Worm (Caenorhabditis elegans) whole organism, L4 larva: ENCODE results near the gene W02A2.8.

Experiments
- F44E2.7 ChIP-seq: fragments of 200-800 bp; sonication (Bioruptor generic); IDR thresholded peaks from 2 replicates; pipeline ENCODE4 v2.1.2; 2022; ENCODE audit warnings: missing genetic modification characterization, missing compliant biosample characterization
- T20F7.1 ChIP-seq: fragments of 200-800 bp; sonication (Bioruptor generic); optimal IDR thresholded peaks from 2 replicates; lab custom pipeline; 2018; ENCODE audit warnings: mild to moderate bottlenecking, missing genetic modification characterization, missing compliant biosample characterization
- Y105C5A.15 ChIP-seq: fragments of 200-800 bp; sonication (Bioruptor generic); IDR thresholded peaks from 2 replicates; pipeline ENCODE4 v1.3.6; 2022; ENCODE audit warnings: missing genetic modification characterization, missing compliant biosample characterization
- Y48G9A.11 ChIP-seq: fragments of 200-800 bp; sonication (Bioruptor generic); IDR thresholded peaks from 2 replicates; pipeline ENCODE4 v1.3.6; 2022; ENCODE audit warnings: missing genetic modification reagents, missing genetic modification characterization, missing compliant biosample characterization
- Y75B8A.6 ChIP-seq: fragments of 200-800 bp; sonication (Bioruptor generic); IDR thresholded peaks from 2 replicates; pipeline ENCODE4 v1.3.6; 2022; ENCODE audit warnings: missing genetic modification reagents, missing genetic modification characterization, missing compliant biosample characterization
- ZK337.2 ChIP-seq: fragments of 200-800 bp; sonication (Bioruptor generic); IDR thresholded peaks from 2 replicates; pipeline ENCODE4 v1.3.6; 2022; ENCODE audit warnings: missing genetic modification reagents, missing genetic modification characterization, missing compliant biosample characterization
- aha-1 ChIP-seq: fragments of 150-350 bp; peaks from one replicate; lab custom pipeline; 2014; ENCODE audit warnings: missing biosample characterization, missing genetic modification characterization
- aly-2 ChIP-seq: sonication (generic microtip); optimal IDR thresholded peaks from 2 replicates; lab custom pipeline; 2018; ENCODE audit warnings: missing biosample characterization, missing genetic modification characterization
- ama-1 ChIP-seq: fragments of 150-350 bp; optimal IDR thresholded peaks from 2 replicates; lab custom pipeline; 2014; ENCODE audit warnings: inconsistent platforms, mixed read lengths
- arid-1 ChIP-seq: fragments of 200-800 bp; sonication (Bioruptor generic); conservative IDR thresholded peaks from 2 replicates; pipeline ENCODE4 v1.3.6; 2022; ENCODE audit warnings: missing genetic modification reagents, missing genetic modification characterization, missing compliant biosample characterization
- attf-4 ChIP-seq: sonication (generic microtip); optimal IDR thresholded peaks from 3 replicates; lab custom pipeline; 2017; ENCODE audit warnings: missing biosample characterization, missing genetic modification characterization
- ceh-20 ChIP-seq: fragments of 200-800 bp; sonication (Bioruptor generic); IDR thresholded peaks from 2 replicates; pipeline ENCODE4 v1.3.6; 2022; ENCODE audit warnings: missing genetic modification reagents, missing genetic modification characterization, missing compliant biosample characterization
- ceh-32 ChIP-seq: sonication (generic microtip); optimal IDR thresholded peaks from 2 replicates; lab custom pipeline; 2016; ENCODE audit warnings: mild to moderate bottlenecking, missing genetic modification characterization, missing compliant biosample characterization; ENCODE audit not compliant: poor library complexity
- ceh-82 ChIP-seq: sonication (generic microtip); optimal IDR thresholded peaks from 2 replicates; lab custom pipeline; 2017; ENCODE audit warnings: missing biosample characterization, missing genetic modification characterization
- ctbp-1 ChIP-seq: fragments of 200-800 bp; sonication (Bioruptor generic); IDR thresholded peaks from 2 replicates; pipeline ENCODE4 v1.3.6; 2022; ENCODE audit warnings: missing genetic modification reagents, missing genetic modification characterization, missing compliant biosample characterization
- daf-16 ChIP-seq, 3 experiments: sonication (generic microtip); optimal IDR thresholded peaks; 2 replicates each; lab custom pipeline; 2016 to 2017; ENCODE audit warnings: missing genetic modification characterization in 3 of 3, missing genetic modification reagents in 3 of 3, mild to moderate bottlenecking in 2 of 3, missing compliant biosample characterization in 2 of 3, missing biosample characterization in 1 of 3, moderate library complexity in 1 of 3
- dmd-6 ChIP-seq: fragments of 200-800 bp; sonication (Bioruptor generic); IDR thresholded peaks from 2 replicates; pipeline ENCODE4 v1.3.6; 2022; ENCODE audit warnings: missing genetic modification reagents, missing genetic modification characterization, missing compliant biosample characterization
- dmd-8 ChIP-seq: fragments of 200-800 bp; sonication (Bioruptor generic); IDR thresholded peaks from 2 replicates; pipeline ENCODE4 v1.3.6; 2022; ENCODE audit warnings: missing genetic modification characterization, missing compliant biosample characterization
- dmd-9 ChIP-seq: fragments of 200-800 bp; sonication (Bioruptor generic); IDR thresholded peaks from 2 replicates; pipeline ENCODE4 v1.3.6; 2022; ENCODE audit warnings: missing genetic modification reagents, missing genetic modification characterization, missing compliant biosample characterization
- fos-1 ChIP-seq: fragments of 150-350 bp; optimal IDR thresholded peaks from 2 replicates; lab custom pipeline; 2014; ENCODE audit warnings: missing biosample characterization, missing genetic modification characterization
- gei-8 ChIP-seq: fragments of 200-800 bp; sonication (Bioruptor generic); optimal IDR thresholded peaks from 2 replicates; lab custom pipeline; 2018; ENCODE audit warnings: mild to moderate bottlenecking, missing genetic modification characterization, missing compliant biosample characterization
- hif-1 ChIP-seq, 2 experiments: sonication (generic microtip); optimal IDR thresholded peaks; 2 replicates each; lab custom pipeline; 2016 to 2017; ENCODE audit warnings: missing compliant biosample characterization in 2 of 2, missing genetic modification characterization in 2 of 2, missing genetic modification reagents in 2 of 2, missing genotype in 2 of 2, mild to moderate bottlenecking in 1 of 2
- hlh-11 ChIP-seq: fragments of 200-800 bp; sonication (Bioruptor generic); optimal IDR thresholded peaks from 2 replicates; lab custom pipeline; 2018; ENCODE audit warnings: mild to moderate bottlenecking, missing genetic modification characterization, missing compliant biosample characterization
- hlh-30 ChIP-seq: sonication (generic microtip); optimal IDR thresholded peaks from 2 replicates; lab custom pipeline; 2017; ENCODE audit warnings: antibody characterized with exemption, mild to moderate bottlenecking, missing genetic modification characterization, missing compliant biosample characterization; ENCODE audit not compliant: insufficient read depth
- hmg-1.1 ChIP-seq: fragments of 200-800 bp; sonication (Bioruptor generic); IDR thresholded peaks from 2 replicates; pipeline ENCODE4 v1.3.6; 2022; ENCODE audit warnings: missing genetic modification reagents, missing genetic modification characterization, missing compliant biosample characterization
- jun-1 ChIP-seq: fragments of 150-350 bp; optimal IDR thresholded peaks from 2 replicates; lab custom pipeline; 2014; ENCODE audit warnings: missing biosample characterization, missing genetic modification reagents, missing genetic modification characterization
- lin-15B ChIP-seq: fragments of 150-350 bp; sonication (generic microtip); optimal IDR thresholded peaks from 3 replicates; lab custom pipeline; 2014; ENCODE audit warnings: missing biosample characterization, missing genetic modification characterization
- lin-29 ChIP-seq: fragments of 200-800 bp; sonication (Bioruptor generic); IDR thresholded peaks from 2 replicates; pipeline ENCODE4 v1.3.6; 2022; ENCODE audit warnings: missing genetic modification reagents, missing genetic modification characterization, missing compliant biosample characterization
- madf-5 ChIP-seq, 2 experiments: fragments of 200-800 bp; sonication (Bioruptor generic); IDR thresholded peaks; 2 replicates each; pipeline ENCODE4 v1.3.6; 2022; ENCODE audit warnings: missing compliant biosample characterization in 2 of 2, missing genetic modification characterization in 2 of 2
- mdl-1 ChIP-seq, 2 experiments: fragments of 150-350 bp in 1 of 2; sonication (generic microtip) in 1 of 2; optimal IDR thresholded peaks; 2 replicates each; lab custom pipeline; 2014 to 2017; ENCODE audit warnings: missing biosample characterization in 2 of 2, missing genetic modification characterization in 2 of 2
- mdt-29 ChIP-seq: fragments of 200-800 bp; sonication (Bioruptor generic); IDR thresholded peaks from 2 replicates; pipeline ENCODE4 v1.3.6; 2022; ENCODE audit warnings: missing genetic modification reagents, missing genetic modification characterization, missing compliant biosample characterization
- mep-1 ChIP-seq: fragments of 150-350 bp; sonication (generic microtip); optimal IDR thresholded peaks from 3 replicates; lab custom pipeline; 2014; ENCODE audit warnings: missing biosample characterization, missing genetic modification characterization
- mxl-2 ChIP-seq: fragments of 200-800 bp; sonication (Bioruptor generic); conservative IDR thresholded peaks from 2 replicates; pipeline ENCODE4 v1.3.6; 2022; ENCODE audit warnings: missing genetic modification reagents, missing genetic modification characterization, missing compliant biosample characterization
- mxl-3 ChIP-seq: fragments of 200-800 bp; sonication (Bioruptor generic); optimal IDR thresholded peaks from 2 replicates; lab custom pipeline; 2018; ENCODE audit warnings: mild to moderate bottlenecking, missing genetic modification characterization, missing compliant biosample characterization
- nhr-10 ChIP-seq: fragments of 150-350 bp; optimal IDR thresholded peaks from 2 replicates; lab custom pipeline; 2014; ENCODE audit warnings: missing biosample characterization, missing genetic modification characterization
- nhr-111 ChIP-seq: fragments of 200-800 bp; sonication (Bioruptor generic); optimal IDR thresholded peaks from 2 replicates; lab custom pipeline; 2018; ENCODE audit warnings: mild to moderate bottlenecking, missing genetic modification characterization, missing compliant biosample characterization
- nhr-237 ChIP-seq: sonication (generic microtip); optimal IDR thresholded peaks from 2 replicates; lab custom pipeline; 2017; ENCODE audit warnings: missing biosample characterization, missing genetic modification characterization
- nhr-28 ChIP-seq: fragments of 150-350 bp; optimal IDR thresholded peaks from 2 replicates; lab custom pipeline; 2014; ENCODE audit warnings: missing biosample characterization, missing genetic modification characterization
- nhr-42 ChIP-seq: fragments of 200-800 bp; sonication (Bioruptor generic); IDR thresholded peaks from 2 replicates; pipeline ENCODE4 v1.3.6; 2022; ENCODE audit warnings: missing genetic modification characterization, missing compliant biosample characterization
- nhr-48 ChIP-seq: sonication (generic microtip); optimal IDR thresholded peaks from 2 replicates; lab custom pipeline; 2016; ENCODE audit warnings: mild to moderate bottlenecking, missing genetic modification characterization, missing compliant biosample characterization
- php-3 ChIP-seq: fragments of 200-800 bp; sonication (Bioruptor generic); IDR thresholded peaks from 2 replicates; pipeline ENCODE4 v1.3.6; 2022; ENCODE audit warnings: missing genetic modification reagents, missing genetic modification characterization, missing compliant biosample characterization
- saeg-2 ChIP-seq: fragments of 200-800 bp; sonication (Bioruptor generic); IDR thresholded peaks from 2 replicates; pipeline ENCODE4 v1.3.6; 2022; ENCODE audit warnings: missing genetic modification reagents, missing genetic modification characterization, missing compliant biosample characterization
- set-16 ChIP-seq: fragments of 200-800 bp; sonication (Bioruptor generic); IDR thresholded peaks from 2 replicates; pipeline ENCODE4 v1.3.6; 2022; ENCODE audit warnings: missing genetic modification reagents, missing genetic modification characterization, missing compliant biosample characterization
- spr-3 ChIP-seq: fragments of 200-800 bp; sonication (Bioruptor generic); optimal IDR thresholded peaks from 2 replicates; lab custom pipeline; 2018; ENCODE audit warnings: mild to moderate bottlenecking, missing genetic modification characterization, missing compliant biosample characterization
- vab-7 ChIP-seq: fragments of 200-800 bp; sonication (Bioruptor generic); IDR thresholded peaks from 2 replicates; pipeline ENCODE4 v1.3.6; 2022; ENCODE audit warnings: missing genetic modification reagents, missing genetic modification characterization, missing compliant biosample characterization
- zag-1 ChIP-seq: fragments of 150-350 bp; optimal IDR thresholded peaks from 2 replicates; lab custom pipeline; 2014; ENCODE audit warnings: missing biosample characterization, missing genetic modification characterization
- zfp-2 ChIP-seq: sonication (generic microtip); optimal IDR thresholded peaks from 2 replicates; lab custom pipeline; 2016; ENCODE audit warnings: mild to moderate bottlenecking, missing genetic modification characterization, missing compliant biosample characterization
- ztf-7 ChIP-seq: fragments of 150-350 bp; optimal IDR thresholded peaks from 2 replicates; lab custom pipeline; 2014; ENCODE audit warnings: missing biosample characterization, missing genetic modification characterization

Gene W02A2.8

ce11 chrIV:13394686-13395085, 36.3 kb upstream of the W02A2.8 start:
- TF ChIP-seq lin-15B (tag; lab: Kevin White, UChicago) (no peak), ztf-7 (tag; lab: Kevin White, UChicago) (no peak), mxl-3 (GFP tag; lab: Kevin White, UChicago) (peak; percentile 67), nhr-42 (GFP tag; lab: Robert Waterston, UW) (no peak), mxl-2 (GFP tag; lab: Robert Waterston, UW) (no peak), arid-1 (GFP tag; lab: Robert Waterston, UW) (no peak), madf-5 (GFP tag; IDR thresholded peaks at IDR 0.05; lab: Robert Waterston, UW) (no peak), daf-16 (GFP tag; optimal IDR thresholded peaks at IDR 0.05; lab: Kevin White, UChicago) (no peak), daf-16 (tag; optimal IDR thresholded peaks at IDR 0.05; lab: Kevin White, UChicago) (peak; percentile 30), gei-8 (no peak), hmg-1.1 (GFP tag; lab: Robert Waterston, UW) (no peak), ceh-82 (no peak), dmd-9 (GFP tag; lab: Robert Waterston, UW) (0 out of 2 replicates have a peak, but pooled peaks have one; percentile 28), jun-1 (tag; lab: Kevin White, UChicago) (no peak), saeg-2 (GFP tag; lab: Robert Waterston, UW) (no peak)

- TF ChIP-seq arid-1 (GFP tag; lab: Robert Waterston, UW) (no peak), hmg-1.1 (GFP tag; lab: Robert Waterston, UW) (no peak), vab-7 (GFP tag; lab: Robert Waterston, UW) (no peak), nhr-48 (peak; percentile 81), lin-29 (GFP tag; lab: Robert Waterston, UW) (no peak), mdt-29 (GFP tag; lab: Robert Waterston, UW) (peak; percentile 61), T20F7.1 (GFP tag; lab: Kevin White, UChicago) (peak; percentile 51), ctbp-1 (GFP tag; lab: Robert Waterston, UW) (no peak), ceh-32 (tag; lab: Kevin White, UChicago) (no peak), daf-16 (GFP tag; optimal IDR thresholded peaks at IDR 0.05; lab: Kevin White, UChicago) (peak in 1 of 2 experiments; percentile 55), daf-16 (tag; optimal IDR thresholded peaks at IDR 0.05; lab: Kevin White, UChicago) (peak; percentile 70), hif-1 (tag; optimal IDR thresholded peaks at IDR 0.05; lab: Kevin White, UChicago) (peak in 1 of 2 experiments; percentile 62), zag-1 (tag; lab: Kevin White, UChicago) (no peak), nhr-111 (GFP tag; lab: Kevin White, UChicago) (no peak), zfp-2 (no peak), ama-1 (lab: Kevin White, UChicago) (no peak), nhr-237 (tag; lab: Kevin White, UChicago) (no peak), hlh-30 (tag; lab: Kevin White, UChicago) (peak; percentile 75), Y75B8A.6 (0 out of 2 replicates have a peak, but pooled peaks have one; percentile 57), attf-4 (tag; lab: Kevin White, UChicago) (no peak), mep-1 (tag; lab: Kevin White, UChicago) (peak; percentile 5), hlh-11 (tag; lab: Kevin White, UChicago) (peak; percentile 91), spr-3 (no peak), dmd-8 (GFP tag; lab: Robert Waterston, UW) (no peak), mdl-1 (tag; optimal IDR thresholded peaks at IDR 0.05; lab: Kevin White, UChicago) (peak in 1 of 2 experiments; percentile 75), aly-2 (tag; lab: Kevin White, UChicago) (no peak), nhr-10 (tag; lab: Kevin White, UChicago) (peak; percentile 87), fos-1 (tag; lab: Kevin White, UChicago) (no peak), dmd-6 (GFP tag; lab: Robert Waterston, UW) (peak; percentile 86), F44E2.7 (GFP tag; lab: Robert Waterston, UW) (no peak), ZK337.2 (GFP tag; lab: Robert Waterston, UW) (no peak), ceh-20 (GFP tag; lab: Robert Waterston, UW) (peak; percentile 7; the same call in 1 of the 2 replicates), aha-1 (tag; lab: Kevin White, UChicago) (peak; percentile 97), set-16 (GFP tag; lab: Robert Waterston, UW) (no peak), Y48G9A.11 (GFP tag; lab: Robert Waterston, UW) (peak; percentile 22; the same call in 1 of the 2 replicates), nhr-28 (tag; lab: Kevin White, UChicago) (peak; percentile 68), nhr-42 (GFP tag; lab: Robert Waterston, UW) (no peak), Y105C5A.15 (GFP tag; lab: Robert Waterston, UW) (no peak), php-3 (peak; percentile 67; the same call in 1 of the 2 replicates)
Observed at ce11 chrIV:13393246-13393716, 34.9 kb upstream of the W02A2.8 start.
